Worm (Caenorhabditis elegans): ENCODE results near the gene clec-189.

DNA sequence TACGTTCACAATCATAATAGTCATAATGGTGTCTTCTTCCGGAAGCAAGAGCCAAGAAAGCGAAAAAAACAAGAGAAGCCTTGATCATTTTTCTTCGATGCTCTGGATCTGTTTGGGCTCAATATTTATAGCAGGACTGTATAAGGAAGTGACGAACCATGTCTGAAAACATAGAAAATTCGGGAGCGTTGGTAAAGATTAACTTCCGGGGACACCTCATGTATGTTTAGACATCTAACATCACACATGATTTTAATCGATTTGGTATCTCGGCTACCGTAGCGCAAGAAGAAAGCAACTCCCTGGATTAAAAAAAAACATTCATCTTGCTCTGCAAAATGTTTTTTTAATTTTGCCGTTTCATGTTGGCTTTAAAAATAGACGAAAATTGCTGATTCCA, 5.4 kb downstream of the clec-189 start, which contains the start of gene clec-190:
- no peak for TF ChIP-seq pha-4 (tag; optimal IDR thresholded peaks at IDR 0.05)
- TF ChIP-seq lag-1 (GFP tag; IDR thresholded peaks at IDR 0.05) = no peak
- TF ChIP-seq F49E8.2 (tag; optimal IDR thresholded peaks at IDR 0.05; ENCODE audit: insufficient read depth) = no peak
- TF ChIP-seq nhr-27 (tag; optimal IDR thresholded peaks at IDR 0.05) = no peak
- TF ChIP-seq ZK185.1 (tag; optimal IDR thresholded peaks at IDR 0.05; ENCODE audit: poor library complexity, severe bottlenecking) = no peak
- TF ChIP-seq attf-3 (GFP tag; conservative IDR thresholded peaks at IDR 0.05) = no peak
- TF ChIP-seq hlh-26 (GFP tag; conservative IDR thresholded peaks at IDR 0.05) = no peak
- no peak for TF ChIP-seq K11D2.4 (GFP tag; IDR thresholded peaks at IDR 0.05)
